Fruit fly (Drosophila melanogaster) whole organism, prepupa: ENCODE data around the gene nAChRbeta3.
A peak's percentile ranks its signal among the peaks of the same experiment; 100 is the strongest.

Experiments
- Blimp-1 ChIP-seq: fragments of 200-800 bp; sonication (Bioruptor generic); optimal IDR thresholded peaks from 3 replicates; lab custom pipeline; 2017; ENCODE audit warnings: missing biosample characterization, missing genetic modification characterization, mild to moderate bottlenecking, moderate library complexity, missing genetic modification reagents
- CG10669 ChIP-seq: fragments of 200-800 bp; sonication (Bioruptor generic); optimal IDR thresholded peaks from 3 replicates; lab custom pipeline; 2018; ENCODE audit warnings: missing biosample characterization, mild to moderate bottlenecking, missing genetic modification characterization, moderate library complexity
- CG11762 ChIP-seq: fragments of 200-800 bp; sonication (Bioruptor generic); optimal IDR thresholded peaks from 3 replicates; lab custom pipeline; 2016; ENCODE audit warnings: missing biosample characterization, missing genetic modification characterization; ENCODE audit not compliant: insufficient read depth
- CG11902 ChIP-seq: fragments of 200-800 bp; sonication (Bioruptor generic); optimal IDR thresholded peaks from 3 replicates; lab custom pipeline; 2016; ENCODE audit warnings: missing biosample characterization, missing genetic modification characterization
- CG15336 ChIP-seq: fragments of 200-800 bp; sonication (Bioruptor generic); IDR thresholded peaks from 2 replicates; pipeline ENCODE4 v1.3.6; 2022; ENCODE audit warnings: missing biosample characterization, missing genetic modification characterization
- CG1621 ChIP-seq: fragments of 200-800 bp; sonication (Bioruptor generic); optimal IDR thresholded peaks from 3 replicates; lab custom pipeline; 2018; ENCODE audit warnings: missing biosample characterization, mild to moderate bottlenecking, missing genetic modification characterization
- CG16779 ChIP-seq: fragments of 200-800 bp; sonication (Bioruptor generic); optimal IDR thresholded peaks from 3 replicates; lab custom pipeline; 2017; ENCODE audit warnings: missing biosample characterization, mild to moderate bottlenecking, missing genetic modification characterization
- CG3032 ChIP-seq: fragments of 200-800 bp; optimal IDR thresholded peaks from 2 replicates; lab custom pipeline; 2019; ENCODE audit warnings: missing biosample characterization, mild to moderate bottlenecking, missing genetic modification characterization, moderate library complexity
- CG31627 ChIP-seq: fragments of 200-800 bp; sonication (Bioruptor generic); optimal IDR thresholded peaks from 3 replicates; lab custom pipeline; 2016; ENCODE audit warnings: missing biosample characterization, missing genetic modification characterization
- CG32006 ChIP-seq: fragments of 200-800 bp; sonication (Bioruptor generic); optimal IDR thresholded peaks from 3 replicates; lab custom pipeline; 2017; ENCODE audit warnings: missing biosample characterization, mild to moderate bottlenecking, missing genetic modification characterization
- CG3919 ChIP-seq: fragments of 200-800 bp; sonication (Bioruptor generic); optimal IDR thresholded peaks from 3 replicates; lab custom pipeline; 2016; ENCODE audit warnings: missing biosample characterization, missing genetic modification characterization
- CG6163 ChIP-seq: fragments of 200-800 bp; sonication (Bioruptor generic); IDR thresholded peaks from 3 replicates; pipeline ENCODE4 v1.3.6; 2022; ENCODE audit warnings: missing biosample characterization, missing genetic modification characterization
- CG6276 ChIP-seq: fragments of 200-800 bp; sonication (Bioruptor generic); optimal IDR thresholded peaks from 2 replicates; lab custom pipeline; 2017; ENCODE audit warnings: missing biosample characterization, mild to moderate bottlenecking, missing genetic modification characterization
- CG6792 ChIP-seq: fragments of 200-800 bp; sonication (Bioruptor generic); optimal IDR thresholded peaks from 3 replicates; lab custom pipeline; 2016; ENCODE audit warnings: missing biosample characterization, missing genetic modification characterization
- CG6854 ChIP-seq: fragments of 200-800 bp; sonication (Bioruptor generic); optimal IDR thresholded peaks from 2 replicates; lab custom pipeline; 2017; ENCODE audit warnings: missing biosample characterization, mild to moderate bottlenecking, missing genetic modification characterization
- CG7368 ChIP-seq: fragments of 200-800 bp; sonication (Bioruptor generic); optimal IDR thresholded peaks from 3 replicates; lab custom pipeline; 2016; ENCODE audit warnings: missing biosample characterization, missing genetic modification characterization
- CG8319 ChIP-seq: fragments of 200-800 bp; sonication (Bioruptor generic); optimal IDR thresholded peaks from 3 replicates; lab custom pipeline; 2016; ENCODE audit warnings: missing biosample characterization, missing genetic modification characterization
- CG8632 ChIP-seq: fragments of 200-800 bp; sonication (Bioruptor generic); optimal IDR thresholded peaks from 3 replicates; lab custom pipeline; 2016; ENCODE audit warnings: missing biosample characterization, missing genetic modification characterization
- CG9139 ChIP-seq: fragments of 200-800 bp; sonication (Bioruptor generic); optimal IDR thresholded peaks from 3 replicates; lab custom pipeline; 2017; ENCODE audit warnings: missing biosample characterization, mild to moderate bottlenecking, missing genetic modification characterization
- Eip78C ChIP-seq: fragments of 200-800 bp; sonication (Bioruptor generic); peaks from one replicate; lab custom pipeline; 2016; ENCODE audit warnings: missing biosample characterization, missing genetic modification characterization
- Eip93F ChIP-seq: fragments of 200-800 bp; sonication (Bioruptor generic); optimal IDR thresholded peaks from 2 replicates; lab custom pipeline; 2016; ENCODE audit warnings: missing biosample characterization, mild to moderate bottlenecking, missing genetic modification characterization
- Ets21C ChIP-seq: fragments of 200-800 bp; sonication (Bioruptor generic); optimal IDR thresholded peaks from 3 replicates; lab custom pipeline; 2016; ENCODE audit warnings: missing biosample characterization, missing genetic modification characterization
- Ets96B ChIP-seq: fragments of 200-800 bp; optimal IDR thresholded peaks from 2 replicates; lab custom pipeline; 2019; ENCODE audit warnings: missing biosample characterization, mild to moderate bottlenecking, missing genetic modification characterization, moderate library complexity
- Gug ChIP-seq: fragments of 200-800 bp; sonication (Bioruptor generic); IDR thresholded peaks from 2 replicates; pipeline ENCODE4 v1.3.6; 2022; ENCODE audit warnings: missing biosample characterization, missing genetic modification characterization
- Hr38 ChIP-seq: sonication (Bioruptor generic); optimal IDR thresholded peaks from 2 replicates; lab custom pipeline; 2016; ENCODE audit warnings: missing biosample characterization, missing genetic modification characterization
- Lpt ChIP-seq: fragments of 200-800 bp; sonication (Bioruptor generic); optimal IDR thresholded peaks from 3 replicates; lab custom pipeline; 2016; ENCODE audit warnings: missing biosample characterization, missing genetic modification characterization
- Met ChIP-seq: fragments of 200-800 bp; sonication (Bioruptor generic); optimal IDR thresholded peaks from 3 replicates; lab custom pipeline; 2016; ENCODE audit warnings: missing biosample characterization, missing genetic modification characterization
- OdsH ChIP-seq: fragments of 200-800 bp; sonication (Bioruptor generic); optimal IDR thresholded peaks from 3 replicates; lab custom pipeline; 2016; ENCODE audit warnings: missing biosample characterization, missing genetic modification characterization
- Smox ChIP-seq: fragments of 200-800 bp; sonication (Bioruptor generic); optimal IDR thresholded peaks from 3 replicates; lab custom pipeline; 2016; ENCODE audit warnings: missing biosample characterization, missing genetic modification characterization
- Sox102F ChIP-seq: fragments of 200-800 bp; sonication (Bioruptor generic); optimal IDR thresholded peaks from 2 replicates; lab custom pipeline; 2016; ENCODE audit warnings: missing biosample characterization, mild to moderate bottlenecking, missing genetic modification characterization
- Sox14 ChIP-seq: fragments of 200-800 bp; sonication (Bioruptor generic); optimal IDR thresholded peaks from 3 replicates; lab custom pipeline; 2016; ENCODE audit warnings: missing biosample characterization, missing genetic modification characterization
- Sox15 ChIP-seq: fragments of 200-800 bp; sonication (Bioruptor generic); optimal IDR thresholded peaks from 3 replicates; lab custom pipeline; 2016; ENCODE audit warnings: missing biosample characterization, missing genetic modification characterization
- achi ChIP-seq: fragments of 200-800 bp; sonication (Bioruptor generic); optimal IDR thresholded peaks from 3 replicates; lab custom pipeline; 2016; ENCODE audit warnings: missing biosample characterization, missing genetic modification characterization
- acj6 ChIP-seq: fragments of 200-800 bp; sonication (Bioruptor generic); optimal IDR thresholded peaks from 3 replicates; lab custom pipeline; 2016; ENCODE audit warnings: missing biosample characterization, missing genetic modification characterization
- dac ChIP-seq: fragments of 200-800 bp; sonication (Bioruptor generic); optimal IDR thresholded peaks from 2 replicates; lab custom pipeline; 2017; ENCODE audit warnings: missing biosample characterization, mild to moderate bottlenecking, missing genetic modification characterization
- dsx ChIP-seq: fragments of 200-800 bp; optimal IDR thresholded peaks from 3 replicates; lab custom pipeline; 2019; ENCODE audit warnings: missing biosample characterization, mild to moderate bottlenecking, missing genetic modification characterization, moderate library complexity; ENCODE audit not compliant: poor library complexity, severe bottlenecking
- eg ChIP-seq: fragments of 200-800 bp; sonication (Bioruptor generic); IDR thresholded peaks from 3 replicates; pipeline ENCODE4 v1.3.6; 2022; ENCODE audit warnings: missing biosample characterization, missing genetic modification characterization
- esn ChIP-seq: fragments of 200-800 bp; sonication (Bioruptor generic); optimal IDR thresholded peaks from 2 replicates; lab custom pipeline; 2016; ENCODE audit warnings: missing biosample characterization, mild to moderate bottlenecking, missing genetic modification characterization, moderate library complexity
- fd59A ChIP-seq: fragments of 200-800 bp; sonication (Bioruptor generic); optimal IDR thresholded peaks from 2 replicates; lab custom pipeline; 2017; ENCODE audit warnings: missing biosample characterization, mild to moderate bottlenecking, missing genetic modification characterization, missing genetic modification reagents
- fd85E ChIP-seq: fragments of 200-800 bp; sonication (Bioruptor generic); optimal IDR thresholded peaks from 3 replicates; lab custom pipeline; 2016; ENCODE audit warnings: missing biosample characterization, missing genetic modification characterization
- fkh ChIP-seq: fragments of 200-800 bp; sonication (Bioruptor generic); optimal IDR thresholded peaks from 3 replicates; lab custom pipeline; 2017; ENCODE audit warnings: missing biosample characterization, mild to moderate bottlenecking, missing genetic modification characterization, moderate library complexity
- lz ChIP-seq: fragments of 200-800 bp; sonication (Bioruptor generic); optimal IDR thresholded peaks from 3 replicates; lab custom pipeline; 2016; ENCODE audit warnings: missing biosample characterization, missing genetic modification characterization
- net ChIP-seq: fragments of 200-800 bp; sonication (Bioruptor generic); optimal IDR thresholded peaks from 3 replicates; lab custom pipeline; 2016; ENCODE audit warnings: missing biosample characterization, missing genetic modification characterization
- pdm3 ChIP-seq: fragments of 200-800 bp; sonication (Bioruptor generic); optimal IDR thresholded peaks from 3 replicates; lab custom pipeline; 2016; ENCODE audit warnings: missing biosample characterization, missing genetic modification characterization
- salr ChIP-seq, 2 experiments: fragments of 200-800 bp; sonication (Bioruptor generic); optimal IDR thresholded peaks; 3 replicates each; lab custom pipeline; 2016 to 2018; ENCODE audit warnings: missing biosample characterization in 2 of 2, missing genetic modification characterization in 2 of 2, mild to moderate bottlenecking in 1 of 2
- spab ChIP-seq: fragments of 200-800 bp; sonication (Bioruptor generic); optimal IDR thresholded peaks from 2 replicates; lab custom pipeline; 2017; ENCODE audit warnings: missing biosample characterization, mild to moderate bottlenecking, missing genetic modification characterization, missing genetic modification reagents
- ss ChIP-seq, 2 experiments: fragments of 200-800 bp; sonication (Bioruptor generic); optimal IDR thresholded peaks; 2 replicates in 1 of 2; 3 replicates in 1 of 2; lab custom pipeline; 2017 to 2018; ENCODE audit warnings: mild to moderate bottlenecking in 2 of 2, missing biosample characterization in 2 of 2, missing genetic modification characterization in 2 of 2, moderate library complexity in 1 of 2
- svp ChIP-seq: fragments of 200-800 bp; sonication (Bioruptor generic); peaks from one replicate; lab custom pipeline; 2016; ENCODE audit warnings: missing biosample characterization, missing genetic modification characterization
- topi ChIP-seq: fragments of 200-800 bp; sonication (Bioruptor generic); optimal IDR thresholded peaks from 3 replicates; lab custom pipeline; 2016; ENCODE audit warnings: missing biosample characterization, missing genetic modification characterization
- vri ChIP-seq: fragments of 200-800 bp; sonication (Bioruptor generic); optimal IDR thresholded peaks from 3 replicates; lab custom pipeline; 2016; ENCODE audit warnings: missing biosample characterization, mild to moderate bottlenecking, missing genetic modification characterization

nAChRbeta3 gene

DNA sequence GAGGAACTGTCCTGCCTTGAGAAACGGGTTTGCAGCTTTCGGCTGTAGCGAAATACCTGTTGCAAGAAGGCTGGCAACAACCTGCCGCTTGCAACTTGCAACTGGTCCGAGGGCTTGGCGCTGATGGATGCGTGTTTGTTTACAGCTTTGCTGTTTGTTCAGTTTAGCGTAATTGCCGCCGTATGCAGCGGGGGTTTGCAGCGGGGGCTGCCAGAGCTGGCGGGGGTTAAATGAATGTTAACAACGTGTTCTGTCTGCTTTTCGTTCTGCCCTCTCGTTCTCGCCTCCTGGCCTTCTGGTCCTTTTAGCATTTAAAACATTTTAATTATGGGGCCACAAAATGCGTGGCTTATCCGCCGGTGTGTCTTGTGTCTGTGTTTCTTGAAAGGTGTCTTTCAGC is 45.0 kb upstream of the nAChRbeta3 start:
- TF ChIP-seq fd85E (GFP tag; lab: Kevin White, UChicago) = no peak
- no peak for TF ChIP-seq CG3032
- TF ChIP-seq eg (GFP tag; lab: Robert Waterston, UW) = 0 out of 3 replicates have a peak, but pooled peaks have one; percentile 10
- TF ChIP-seq CG31627 (GFP tag; lab: Kevin White, UChicago) = no peak
- 0 out of 3 replicates have a peak, but pooled peaks have one; percentile 20 for TF ChIP-seq CG6163
- no peak for TF ChIP-seq CG7368 (GFP tag; lab: Kevin White, UChicago)
- no peak for TF ChIP-seq dac (GFP tag; lab: Kevin White, UChicago)
- no peak for TF ChIP-seq Sox102F (GFP tag; lab: Kevin White, UChicago)
- no peak for TF ChIP-seq CG8319 (GFP tag; lab: Kevin White, UChicago)
- TF ChIP-seq ss (GFP tag; optimal IDR thresholded peaks at IDR 0.05; lab: Kevin White, UChicago) = peak in 1 of 2 experiments; percentile 85
- TF ChIP-seq Sox15 = no peak
- TF ChIP-seq net (GFP tag; lab: Kevin White, UChicago) = no peak
- no peak for TF ChIP-seq Eip93F
- TF ChIP-seq CG8632 (GFP tag; lab: Kevin White, UChicago) = no peak
- no peak for TF ChIP-seq CG11762
- no peak for TF ChIP-seq CG9139
- peak; percentile 61 for TF ChIP-seq svp (GFP tag; lab: Kevin White, UChicago)
- TF ChIP-seq CG6854 (GFP tag; lab: Kevin White, UChicago) = peak; percentile 31
- TF ChIP-seq CG10669 (GFP tag; lab: Kevin White, UChicago) = no peak
- no peak for TF ChIP-seq lz
- no peak for TF ChIP-seq esn
- no peak for TF ChIP-seq acj6 (GFP tag; lab: Kevin White, UChicago)
- TF ChIP-seq CG6792 (GFP tag; lab: Kevin White, UChicago) = no peak
- TF ChIP-seq dsx = no peak
- TF ChIP-seq Blimp-1 (GFP tag; lab: Kevin White, UChicago) = no peak
- TF ChIP-seq OdsH = no peak
- TF ChIP-seq topi (GFP tag; lab: Kevin White, UChicago) = no peak
- TF ChIP-seq Sox14 (GFP tag; lab: Kevin White, UChicago) = no peak
- no peak for TF ChIP-seq pdm3 (GFP tag; lab: Kevin White, UChicago)
- no peak for TF ChIP-seq Ets21C (GFP tag; lab: Kevin White, UChicago)
- no peak for TF ChIP-seq CG11902 (GFP tag; lab: Kevin White, UChicago)
- no peak for TF ChIP-seq Met
- no peak for TF ChIP-seq CG16779 (tag; lab: Kevin White, UChicago)
- no peak for TF ChIP-seq fd59A
- TF ChIP-seq CG15336 (GFP tag; lab: Robert Waterston, UW) = no peak
- peak; percentile 44 for TF ChIP-seq Eip78C (GFP tag; lab: Kevin White, UChicago)
- TF ChIP-seq Lpt = no peak
- TF ChIP-seq CG32006 (GFP tag; lab: Kevin White, UChicago) = no peak
- no peak for TF ChIP-seq CG3919 (GFP tag; lab: Kevin White, UChicago)
- TF ChIP-seq salr (GFP tag; optimal IDR thresholded peaks at IDR 0.05; lab: Kevin White, UChicago) = no peak
- TF ChIP-seq fkh (GFP tag; lab: Kevin White, UChicago) = no peak
- no peak for TF ChIP-seq Smox (GFP tag; lab: Kevin White, UChicago)
- no peak for TF ChIP-seq spab (GFP tag; lab: Kevin White, UChicago)
- no peak for TF ChIP-seq CG6276
- TF ChIP-seq vri = no peak
- TF ChIP-seq Ets96B = no peak
- no peak for TF ChIP-seq CG1621 (tag; lab: Kevin White, UChicago)
- TF ChIP-seq achi (GFP tag; lab: Kevin White, UChicago) = no peak
- TF ChIP-seq Gug (GFP tag; lab: Robert Waterston, UW) = no peak
- TF ChIP-seq Hr38 (GFP tag; lab: Kevin White, UChicago) = no peak
- TF ChIP-seq, all 60 proteins: peak for 6
